Worm (Caenorhabditis elegans): Measurements from ENCODE around the gene spe-36.

The spe-36 gene

DNA sequence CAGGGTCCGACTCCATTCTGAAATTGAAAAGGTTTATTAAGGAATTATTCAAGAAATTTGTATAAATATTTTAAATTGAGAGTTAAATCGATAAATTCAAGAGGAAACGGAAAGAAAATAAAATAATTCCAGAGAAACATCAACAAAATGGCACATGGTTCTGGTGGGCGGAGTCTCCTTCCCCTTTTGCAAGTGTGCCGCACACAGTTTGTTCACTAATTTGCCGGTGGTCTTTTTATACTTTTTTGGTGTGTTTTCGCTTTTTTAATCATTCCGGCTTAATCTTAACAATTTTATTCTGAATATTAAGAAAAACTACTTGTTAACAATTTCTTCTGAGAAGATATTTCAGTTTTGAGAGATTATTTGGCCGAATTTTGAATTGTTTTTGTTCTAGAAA, 12.8 kb upstream of the spe-36 start, which contains the start of the genes ragc-1 and Y24F12A.1 (continued):
- TF ChIP-seq ekl-4 (GFP tag; IDR thresholded peaks at IDR 0.05) (no peak), ceh-27 (GFP tag; optimal IDR thresholded peaks at IDR 0.05) (no peak), Y53F4B.3 (GFP tag; IDR thresholded peaks at IDR 0.05) (no peak), ztf-28 (GFP tag; IDR thresholded peaks at IDR 0.05) (no peak), ztf-18 (tag; optimal IDR thresholded peaks at IDR 0.05) (no peak), hrde-1 (tag; optimal IDR thresholded peaks at IDR 0.05; ENCODE audit: borderline replicate concordance) (no peak), ztf-6 (GFP tag; IDR thresholded peaks at IDR 0.05) (no peak), ztf-26 (tag; optimal IDR thresholded peaks at IDR 0.05) (no peak), F52B5.7 (tag; optimal IDR thresholded peaks at IDR 0.05) (no peak), repo-1 (tag; optimal IDR thresholded peaks at IDR 0.05) (no peak), mel-28 (tag; optimal IDR thresholded peaks at IDR 0.05; ENCODE audit: borderline replicate concordance) (no peak), Y95B8A.8 (GFP tag; IDR thresholded peaks at IDR 0.05) (no peak), F39B2.1 (GFP tag; IDR thresholded peaks at IDR 0.05) (no peak), egl-18 (GFP tag; IDR thresholded peaks at IDR 0.05) (no peak), ceh-40 (GFP tag; IDR thresholded peaks at IDR 0.05) (no peak), ceh-79 (tag; optimal IDR thresholded peaks at IDR 0.05) (no peak), lin-35 (GFP tag; optimal IDR thresholded peaks at IDR 0.05) (no peak), F23B12.7 (tag; optimal IDR thresholded peaks at IDR 0.05; ENCODE audit: insufficient read depth) (peak; percentile 79), xnd-1 (tag; optimal IDR thresholded peaks at IDR 0.05) (no peak), snpc-3.4 (tag; optimal IDR thresholded peaks at IDR 0.05) (peak; percentile 56), somi-1 (GFP tag; optimal IDR thresholded peaks at IDR 0.05) (no peak), B0019.2 (GFP tag; conservative IDR thresholded peaks at IDR 0.05) (no peak), pha-4 (tag; optimal IDR thresholded peaks at IDR 0.05) (peak; percentile 22), let-607 (tag; optimal IDR thresholded peaks at IDR 0.05) (no peak), rcor-1 (GFP tag; IDR thresholded peaks at IDR 0.05) (no peak), ZK185.1 (tag; optimal IDR thresholded peaks at IDR 0.05; ENCODE audit: poor library complexity, severe bottlenecking) (peak; percentile 39), attf-3 (GFP tag; conservative IDR thresholded peaks at IDR 0.05) (no peak), nhr-27 (tag; optimal IDR thresholded peaks at IDR 0.05) (no peak), K11D2.4 (GFP tag; IDR thresholded peaks at IDR 0.05) (no peak), lag-1 (GFP tag; IDR thresholded peaks at IDR 0.05) (no peak), snpc-4 (GFP tag; optimal IDR thresholded peaks at IDR 0.05) (peak; percentile 7), snpc-4 (tag; optimal IDR thresholded peaks at IDR 0.05) (peak in 1 of 4 experiments; percentile 40), lsy-27 (tag; optimal IDR thresholded peaks at IDR 0.05; ENCODE audit: borderline replicate concordance, insufficient read depth) (no peak), nfya-1 (tag; optimal IDR thresholded peaks at IDR 0.05; ENCODE audit: borderline replicate concordance, insufficient read depth) (no peak), sdz-38 (tag; optimal IDR thresholded peaks at IDR 0.05) (no peak), ccch-3 (GFP tag; optimal IDR thresholded peaks at IDR 0.05) (no peak), ets-4 (GFP tag; optimal IDR thresholded peaks at IDR 0.05) (no peak), F10E7.11 (tag; optimal IDR thresholded peaks at IDR 0.05) (no peak), let-526 (GFP tag; IDR thresholded peaks at IDR 0.05) (no peak), mes-4 (tag; optimal IDR thresholded peaks at IDR 0.05) (no peak), tbp1 (GFP tag; optimal IDR thresholded peaks at IDR 0.05) (peak; percentile 34), gei-17 (GFP tag; optimal IDR thresholded peaks at IDR 0.05) (no peak), F57C9.4 (tag; optimal IDR thresholded peaks at IDR 0.05) (no peak), madf-10 (tag; optimal IDR thresholded peaks at IDR 0.05) (no peak), Y56A3A.18 (GFP tag; IDR thresholded peaks at IDR 0.05) (no peak), cebp-1 (GFP tag; IDR thresholded peaks at IDR 0.05) (no peak), cebp-1 (tag; optimal IDR thresholded peaks at IDR 0.05) (peak; percentile 18), tlf-1 (GFP tag; optimal IDR thresholded peaks at IDR 0.05) (no peak), nhr-80 (tag; optimal IDR thresholded peaks at IDR 0.05) (peak; percentile 55)

Measured in whole organism, young adult.